Worm (Caenorhabditis elegans) whole organism, L1 larva: ENCODE results near the gene tmed-1.

Experiments used
- jun-1 ChIP-seq: fragments of 150-350 bp; optimal IDR thresholded peaks from 2 replicates; lab custom pipeline; 2014; ENCODE audit warnings: missing biosample characterization, missing genetic modification reagents, missing genetic modification characterization
- nhr-11 ChIP-seq: fragments of 150-350 bp; optimal IDR thresholded peaks from 2 replicates; lab custom pipeline; 2014; ENCODE audit warnings: missing biosample characterization, missing genetic modification characterization
- nhr-12 ChIP-seq: sonication (generic microtip); optimal IDR thresholded peaks from 2 replicates; lab custom pipeline; 2017; ENCODE audit warnings: missing biosample characterization, missing genetic modification characterization
- unc-130 ChIP-seq: fragments of 150-350 bp; optimal IDR thresholded peaks from 2 replicates; lab custom pipeline; 2017; ENCODE audit warnings: missing biosample characterization, missing genetic modification characterization, inconsistent platforms
- zip-4 ChIP-seq: fragments of 200-800 bp; sonication (Bioruptor generic); optimal IDR thresholded peaks from 2 replicates; lab custom pipeline; 2018; ENCODE audit warnings: mild to moderate bottlenecking, missing genetic modification characterization, moderate library complexity, missing compliant biosample characterization
- ztf-4 ChIP-seq: fragments of 150-350 bp; optimal IDR thresholded peaks from 2 replicates; lab custom pipeline; 2014; ENCODE audit warnings: missing biosample characterization, missing genetic modification characterization

- no peak for TF ChIP-seq nhr-11 (tag; lab: Kevin White, UChicago)
- TF ChIP-seq unc-130 (tag; lab: Kevin White, UChicago) = no peak
- no peak for TF ChIP-seq ztf-4 (tag; lab: Kevin White, UChicago)
- TF ChIP-seq zip-4 = no peak
- no peak for TF ChIP-seq nhr-12 (tag; lab: Kevin White, UChicago)
- no peak for TF ChIP-seq jun-1 (tag; lab: Kevin White, UChicago)
Observed at ce11 chrIV:12040431-12040830, 37.5 kb downstream of the tmed-1 start.
